Worm (Caenorhabditis elegans) whole organism, L1 larva: Measurements from ENCODE around the gene gdi-1.

Experiments used
- ama-1 ChIP-seq: fragments of 150-350 bp; optimal IDR thresholded peaks from 2 replicates; lab custom pipeline; 2014
- blmp-1 ChIP-seq: fragments of 150-350 bp; optimal IDR thresholded peaks from 2 replicates; lab custom pipeline; 2014; ENCODE audit warnings: missing biosample characterization, missing genetic modification characterization
- ceh-82 ChIP-seq, 3 experiments: fragments of 150-350 bp in 1 of 3; sonication (generic microtip) in 2 of 3; optimal IDR thresholded peaks; 2 replicates each; lab custom pipeline; 2014 to 2017; ENCODE audit warnings: missing biosample characterization in 3 of 3, missing genetic modification characterization in 3 of 3
- ces-1 ChIP-seq: fragments of 150-350 bp; optimal IDR thresholded peaks from 2 replicates; lab custom pipeline; 2014; ENCODE audit warnings: missing biosample characterization, missing genetic modification reagents, missing genetic modification characterization
- dpl-1 ChIP-seq, 3 experiments: fragments of 150-350 bp in 2 of 3; sonication (generic microtip) in 1 of 3; optimal IDR thresholded peaks; 2 replicates each; lab custom pipeline; 2014 to 2017; ENCODE audit warnings: missing biosample characterization in 3 of 3, missing genetic modification characterization in 3 of 3, missing genetic modification reagents in 3 of 3
- dsc-1 ChIP-seq: sonication (generic microtip); optimal IDR thresholded peaks from 2 replicates; lab custom pipeline; 2016; ENCODE audit warnings: mild to moderate bottlenecking, missing genetic modification characterization, missing compliant biosample characterization
- efl-1 ChIP-seq, 4 experiments: fragments of 150-350 bp; optimal IDR thresholded peaks in 3 of 4; peaks in 1 of 4; 1 replicate in 1 of 4; 2 replicates in 3 of 4; lab custom pipeline; 2014; ENCODE audit warnings: missing biosample characterization in 2 of 4, missing genetic modification characterization in 2 of 4, missing genetic modification reagents in 2 of 4
- egl-27 ChIP-seq, 2 experiments: fragments of 150-350 bp in 1 of 2; sonication (generic microtip); optimal IDR thresholded peaks; 3 replicates each; lab custom pipeline; 2017 to 2018; ENCODE audit warnings: missing biosample characterization in 2 of 2, missing genetic modification characterization in 2 of 2, missing genetic modification reagents in 2 of 2
- elt-3 ChIP-seq, 6 experiments: fragments of 150-350 bp in 1 of 6; sonication (generic microtip); optimal IDR thresholded peaks; 2 replicates each; lab custom pipeline; 2017 to 2018; ENCODE audit warnings: missing biosample characterization in 6 of 6, missing genetic modification characterization in 6 of 6, inconsistent platforms in 1 of 6
- ets-5 ChIP-seq: fragments of 200-800 bp; sonication (Bioruptor generic); IDR thresholded peaks from 2 replicates; pipeline ENCODE4 v1.3.6; 2022; ENCODE audit warnings: missing genetic modification characterization, missing compliant biosample characterization
- fkh-8 ChIP-seq: sonication (generic microtip); optimal IDR thresholded peaks from 2 replicates; lab custom pipeline; 2016; ENCODE audit warnings: mild to moderate bottlenecking, missing genetic modification characterization, missing compliant biosample characterization
- fos-1 ChIP-seq: fragments of 150-350 bp; optimal IDR thresholded peaks from 2 replicates; lab custom pipeline; 2014; ENCODE audit warnings: missing biosample characterization, missing genetic modification characterization
- hpl-2 ChIP-seq: fragments of 150-350 bp; optimal IDR thresholded peaks from 2 replicates; lab custom pipeline; 2014; ENCODE audit warnings: missing biosample characterization, missing genetic modification reagents, missing genetic modification characterization
- isw-1 ChIP-seq: fragments of 200-800 bp; sonication (Bioruptor generic); IDR thresholded peaks from 2 replicates; pipeline ENCODE4 v1.3.6; 2022; ENCODE audit warnings: missing genetic modification characterization, missing compliant biosample characterization
- jun-1 ChIP-seq: fragments of 150-350 bp; optimal IDR thresholded peaks from 2 replicates; lab custom pipeline; 2014; ENCODE audit warnings: missing biosample characterization, missing genetic modification reagents, missing genetic modification characterization
- lin-14 ChIP-seq: fragments of 200-800 bp; sonication (Bioruptor generic); optimal IDR thresholded peaks from 2 replicates; lab custom pipeline; 2018; ENCODE audit warnings: mild to moderate bottlenecking, missing genetic modification characterization, moderate library complexity, missing compliant biosample characterization
- lin-15B ChIP-seq: fragments of 150-350 bp; sonication (generic microtip); optimal IDR thresholded peaks from 3 replicates; lab custom pipeline; 2014; ENCODE audit warnings: missing biosample characterization, missing genetic modification characterization
- lin-35 ChIP-seq, 2 experiments: fragments of 150-350 bp; optimal IDR thresholded peaks; 2 replicates each; lab custom pipeline; 2014; ENCODE audit warnings: missing biosample characterization in 2 of 2, missing genetic modification characterization in 2 of 2, missing genetic modification reagents in 2 of 2
- lsy-2 ChIP-seq, 2 experiments: fragments of 150-350 bp; optimal IDR thresholded peaks; 2 replicates each; lab custom pipeline; 2014; ENCODE audit warnings: missing biosample characterization in 2 of 2, missing genetic modification characterization in 2 of 2
- mdl-1 ChIP-seq, 2 experiments: fragments of 150-350 bp; optimal IDR thresholded peaks; 2 replicates each; lab custom pipeline; 2014 to 2017; ENCODE audit warnings: missing biosample characterization in 2 of 2, missing genetic modification characterization in 2 of 2, inconsistent platforms in 1 of 2
- nhr-19 ChIP-seq: fragments of 200-800 bp; sonication (Bioruptor generic); conservative IDR thresholded peaks from 2 replicates; pipeline ENCODE4 v1.3.6; 2022; ENCODE audit warnings: missing genetic modification characterization, missing compliant biosample characterization
- nhr-237 ChIP-seq: fragments of 150-350 bp; optimal IDR thresholded peaks from 2 replicates; lab custom pipeline; 2014; ENCODE audit warnings: missing biosample characterization, missing genetic modification characterization
- nhr-71 ChIP-seq: sonication (generic microtip); optimal IDR thresholded peaks from 2 replicates; lab custom pipeline; 2016; ENCODE audit warnings: mild to moderate bottlenecking, missing genetic modification characterization, moderate library complexity, missing compliant biosample characterization
- nhr-84 ChIP-seq: sonication (generic microtip); optimal IDR thresholded peaks from 2 replicates; lab custom pipeline; 2017; ENCODE audit warnings: missing biosample characterization, missing genetic modification characterization
- nhr-90 ChIP-seq: sonication (generic microtip); optimal IDR thresholded peaks from 2 replicates; lab custom pipeline; 2016; ENCODE audit warnings: mild to moderate bottlenecking, missing genetic modification characterization, missing compliant biosample characterization; ENCODE audit not compliant: poor library complexity
- skn-1 ChIP-seq: fragments of 150-350 bp; optimal IDR thresholded peaks from 2 replicates; lab custom pipeline; 2014; ENCODE audit warnings: missing biosample characterization, missing genetic modification characterization
- snpc-4 ChIP-seq: fragments of 150-350 bp; optimal IDR thresholded peaks from 2 replicates; lab custom pipeline; 2014; ENCODE audit warnings: missing biosample characterization, missing genetic modification characterization
- snu-23 ChIP-seq: sonication (generic microtip); optimal IDR thresholded peaks from 2 replicates; lab custom pipeline; 2016; ENCODE audit warnings: missing genetic modification characterization, missing compliant biosample characterization
- sox-4 ChIP-seq: sonication (generic microtip); optimal IDR thresholded peaks from 2 replicates; lab custom pipeline; 2016; ENCODE audit warnings: missing genetic modification characterization, missing compliant biosample characterization
- swsn-7 ChIP-seq: sonication (generic microtip); optimal IDR thresholded peaks from 2 replicates; lab custom pipeline; 2016; ENCODE audit warnings: missing genetic modification characterization, missing compliant biosample characterization
- tbx-2 ChIP-seq: sonication (generic microtip); optimal IDR thresholded peaks from 2 replicates; lab custom pipeline; 2016; ENCODE audit warnings: missing genetic modification characterization, missing compliant biosample characterization
- unc-130 ChIP-seq: fragments of 150-350 bp; optimal IDR thresholded peaks from 2 replicates; lab custom pipeline; 2017; ENCODE audit warnings: missing biosample characterization, missing genetic modification characterization, inconsistent platforms
- unc-62 ChIP-seq: fragments of 150-350 bp; optimal IDR thresholded peaks from 2 replicates; lab custom pipeline; 2014; ENCODE audit warnings: missing biosample characterization, missing genetic modification reagents, missing genetic modification characterization
- unc-86 ChIP-seq: sonication (generic microtip); optimal IDR thresholded peaks from 2 replicates; lab custom pipeline; 2016; ENCODE audit warnings: missing genetic modification characterization, missing compliant biosample characterization
- vab-15 ChIP-seq: sonication (generic microtip); optimal IDR thresholded peaks from 2 replicates; lab custom pipeline; 2017; ENCODE audit warnings: missing genotype, mild to moderate bottlenecking, missing genetic modification characterization, missing compliant biosample characterization
- xbp-1 ChIP-seq: sonication (generic microtip); optimal IDR thresholded peaks from 2 replicates; lab custom pipeline; 2016; ENCODE audit warnings: missing genetic modification characterization, missing compliant biosample characterization
- zag-1 ChIP-seq: fragments of 150-350 bp; optimal IDR thresholded peaks from 2 replicates; lab custom pipeline; 2014; ENCODE audit warnings: missing biosample characterization, missing genetic modification characterization
- ztf-11 ChIP-seq, 2 experiments: sonication (generic microtip); optimal IDR thresholded peaks; 2 replicates each; lab custom pipeline; 2016 to 2017; ENCODE audit warnings: missing genetic modification characterization in 2 of 2, missing biosample characterization in 1 of 2, missing compliant biosample characterization in 1 of 2
- ztf-4 ChIP-seq: fragments of 150-350 bp; optimal IDR thresholded peaks from 2 replicates; lab custom pipeline; 2014; ENCODE audit warnings: missing biosample characterization, missing genetic modification characterization

gdi-1 gene

ce11 chrIV:14799186-14799585 is 6.5 kb upstream of the gdi-1 start, which contains the start of gene Y57G11C.14:
Gene Y57G11C.14 (plus strand): TSS chrIV:14799311.
- TF ChIP-seq ces-1 (GFP tag; lab: Kevin White, UChicago): no peak
- no peak for TF ChIP-seq xbp-1 (tag; lab: Kevin White, UChicago)
- TF ChIP-seq egl-27 (tag; optimal IDR thresholded peaks at IDR 0.05; lab: Kevin White, UChicago): no peak
- peak; percentile 4 for TF ChIP-seq ama-1
- no peak for TF ChIP-seq ets-5

ce11 chrIV:14797849-14798248 is 5.2 kb upstream of the gdi-1 start, which contains the start of gene arl-8:
Gene arl-8 (plus strand): TSS chrIV:14798149.
- TF ChIP-seq unc-62 (GFP tag; lab: Kevin White, UChicago) (no peak), mdl-1 (tag; optimal IDR thresholded peaks at IDR 0.05; lab: Kevin White, UChicago) (no peak), tbx-2 (tag; lab: Kevin White, UChicago) (no peak), elt-3 (tag; optimal IDR thresholded peaks at IDR 0.05; lab: Kevin White, UChicago) (no peak), ztf-4 (no peak), skn-1 (tag; lab: Kevin White, UChicago) (no peak), vab-15 (no peak), lin-14 (GFP tag; lab: Kevin White, UChicago) (no peak), egl-27 (tag; optimal IDR thresholded peaks at IDR 0.05; lab: Kevin White, UChicago) (no peak), fkh-8 (tag; lab: Kevin White, UChicago) (no peak), blmp-1 (tag; lab: Kevin White, UChicago) (no peak), ceh-82 (tag; optimal IDR thresholded peaks at IDR 0.05; lab: Kevin White, UChicago) (no peak)

ce11 chrIV:14797354-14797753 is 4.7 kb upstream of the gdi-1 start, which contains the start of the genes Y57G11C.1147 and nuo-3:
Gene Y57G11C.1147 (minus strand): TSS chrIV:14797514.
Gene nuo-3 (minus strand): TSS chrIV:14797544.
- TF ChIP-seq ets-5: no peak
- peak; percentile 62 for TF ChIP-seq skn-1 (tag; lab: Kevin White, UChicago)
- peak; percentile 38 to 60 for TF ChIP-seq lin-35 (GFP tag; optimal IDR thresholded peaks at IDR 0.05; lab: Kevin White, UChicago)
- peak in 2 of 3 experiments; percentile 20 to 41 for TF ChIP-seq dpl-1 (GFP tag; optimal IDR thresholded peaks at IDR 0.05; lab: Kevin White, UChicago)
- peak; percentile 27 to 50 for TF ChIP-seq efl-1 (optimal IDR thresholded peaks at IDR 0.05; lab: Kevin White, UChicago)
- TF ChIP-seq efl-1 (GFP tag; optimal IDR thresholded peaks at IDR 0.05 in 1 of 2; lab: Kevin White, UChicago): peak; percentile 19 to 89
- TF ChIP-seq lsy-2 (tag; optimal IDR thresholded peaks at IDR 0.05; lab: Kevin White, UChicago): peak; percentile 18 to 61
- TF ChIP-seq mdl-1 (tag; optimal IDR thresholded peaks at IDR 0.05; lab: Kevin White, UChicago): peak in 1 of 2 experiments; percentile 24
- TF ChIP-seq lin-15B: peak; percentile 19
- TF ChIP-seq ceh-82 (tag; optimal IDR thresholded peaks at IDR 0.05; lab: Kevin White, UChicago): peak in 1 of 3 experiments; percentile 49
- no peak for TF ChIP-seq swsn-7

ce11 chrIV:14795918-14796488 is 3.3 kb upstream of the gdi-1 start, which contains the start of gene coq-3:
Gene coq-3 (minus strand): TSS chrIV:14796324.
- no peak for TF ChIP-seq lin-15B
- peak; percentile 10 for TF ChIP-seq nhr-90 (tag; lab: Kevin White, UChicago)
- peak; percentile 27 for TF ChIP-seq ama-1
- TF ChIP-seq isw-1: no peak

- TF ChIP-seq lin-35 (GFP tag; optimal IDR thresholded peaks at IDR 0.05; lab: Kevin White, UChicago) (peak; percentile 38 to 52), ets-5 (no peak), nhr-71 (peak; percentile 62), xbp-1 (tag; lab: Kevin White, UChicago) (peak; percentile 55), dsc-1 (tag; lab: Kevin White, UChicago) (peak; percentile 7), zag-1 (tag; lab: Kevin White, UChicago) (no peak), unc-130 (tag; lab: Kevin White, UChicago) (peak; percentile 8), fkh-8 (tag; lab: Kevin White, UChicago) (peak; percentile 69), fos-1 (tag; lab: Kevin White, UChicago) (no peak), blmp-1 (tag; lab: Kevin White, UChicago) (peak; percentile 100), snpc-4 (tag; lab: Kevin White, UChicago) (no peak), nhr-19 (GFP tag; lab: Robert Waterston, UW) (peak; percentile 15; the same call in 1 of the 2 replicates), mdl-1 (tag; optimal IDR thresholded peaks at IDR 0.05; lab: Kevin White, UChicago) (peak in 1 of 2 experiments; percentile 84), swsn-7 (peak; percentile 64), jun-1 (tag; lab: Kevin White, UChicago) (peak; percentile 38), nhr-84 (tag; lab: Kevin White, UChicago) (no peak), nhr-237 (peak; percentile 3), hpl-2 (GFP tag; lab: Kevin White, UChicago) (no peak), snu-23 (GFP tag; lab: Kevin White, UChicago) (peak; percentile 47), lsy-2 (tag; optimal IDR thresholded peaks at IDR 0.05; lab: Kevin White, UChicago) (peak; percentile 33 to 46), ztf-11 (tag; optimal IDR thresholded peaks at IDR 0.05; lab: Kevin White, UChicago) (peak in 1 of 2 experiments; percentile 9), ztf-4 (peak; percentile 37), sox-4 (tag; lab: Kevin White, UChicago) (no peak), unc-86 (tag; lab: Kevin White, UChicago) (peak; percentile 49)
Measured at ce11 chrIV:14793900-14794624, 1.4 kb upstream of the gdi-1 start.
